Fruit fly (Drosophila melanogaster): Measurements from ENCODE around the gene lectin-37Da.

Gene lectin-37Da

dm6 chr2L:19423467-19424122 lies 5.5 kb downstream of the lectin-37Da start, which contains the start of the genes Alp12 and CG13085:
Gene Alp12 (plus strand): TSS chr2L:19424050.
Gene CG13085 (plus strand): TSS chr2L:19424050.
- peak; percentile 95 for TF ChIP-seq fkh (GFP tag; optimal IDR thresholded peaks at IDR 0.05)
- TF ChIP-seq CG11294 (GFP tag; IDR thresholded peaks at IDR 0.05) = peak; percentile 97
- peak; percentile 88 for TF ChIP-seq Ets96B (tag; optimal IDR thresholded peaks at IDR 0.05)
- peak; percentile 89 for TF ChIP-seq CG1621 (tag; optimal IDR thresholded peaks at IDR 0.05)
- peak; percentile 84 for TF ChIP-seq CG11902 (GFP tag; optimal IDR thresholded peaks at IDR 0.05)
- peak; percentile 97 for TF ChIP-seq net (GFP tag; optimal IDR thresholded peaks at IDR 0.05)
- TF ChIP-seq salr (GFP tag; optimal IDR thresholded peaks at IDR 0.05) = peak; percentile 76 to 99
- peak; percentile 92 for TF ChIP-seq CG11762 (GFP tag; optimal IDR thresholded peaks at IDR 0.05; ENCODE audit: insufficient read depth)
- peak; percentile 96 for TF ChIP-seq Eip75B (GFP tag; optimal IDR thresholded peaks at IDR 0.05)
- TF ChIP-seq fd85E (GFP tag; optimal IDR thresholded peaks at IDR 0.05) = peak; percentile 73
- TF ChIP-seq Met (GFP tag; optimal IDR thresholded peaks at IDR 0.05) = peak; percentile 94
- peak; percentile 90 for TF ChIP-seq CG6854 (GFP tag; optimal IDR thresholded peaks at IDR 0.05)
- peak; percentile 92 for TF ChIP-seq fd59A (GFP tag; optimal IDR thresholded peaks at IDR 0.05)
- TF ChIP-seq svp (GFP tag) = peak; percentile 95
- TF ChIP-seq CG8119 (GFP tag; IDR thresholded peaks at IDR 0.05) = peak; percentile 99
- peak; percentile 93 for TF ChIP-seq CG7368 (GFP tag; optimal IDR thresholded peaks at IDR 0.05)
- TF ChIP-seq cyc (GFP tag; optimal IDR thresholded peaks at IDR 0.05) = peak; percentile 89
- TF ChIP-seq CG8632 (GFP tag; optimal IDR thresholded peaks at IDR 0.05) = peak; percentile 94
- peak; percentile 99 for TF ChIP-seq Eip78C (GFP tag)
- TF ChIP-seq CG8319 (GFP tag; optimal IDR thresholded peaks at IDR 0.05) = peak; percentile 89
- peak; percentile 96 for TF ChIP-seq lz (GFP tag; optimal IDR thresholded peaks at IDR 0.05)
- TF ChIP-seq Smox (GFP tag; optimal IDR thresholded peaks at IDR 0.05) = peak; percentile 94
- peak; percentile 8 for TF ChIP-seq Hr38 (GFP tag; optimal IDR thresholded peaks at IDR 0.05)
- peak; percentile 96 for TF ChIP-seq CG3919 (GFP tag; optimal IDR thresholded peaks at IDR 0.05)
- peak; percentile 99 for TF ChIP-seq CG32006 (GFP tag; optimal IDR thresholded peaks at IDR 0.05)
- peak; percentile 97 for TF ChIP-seq OdsH (GFP tag; optimal IDR thresholded peaks at IDR 0.05)
- TF ChIP-seq CG34406 (GFP tag; optimal IDR thresholded peaks at IDR 0.05) = peak; percentile 95
- peak; percentile 86 for TF ChIP-seq Ets21C (GFP tag; optimal IDR thresholded peaks at IDR 0.05)
- TF ChIP-seq Sox15 (GFP tag; optimal IDR thresholded peaks at IDR 0.05) = peak; percentile 91
- peak; percentile 95 for TF ChIP-seq eg (GFP tag; IDR thresholded peaks at IDR 0.05)
- TF ChIP-seq Lpt (GFP tag; optimal IDR thresholded peaks at IDR 0.05) = peak; percentile 99
- TF ChIP-seq CG6792 (GFP tag; optimal IDR thresholded peaks at IDR 0.05) = peak; percentile 95
- TF ChIP-seq acj6 (GFP tag; optimal IDR thresholded peaks at IDR 0.05) = peak; percentile 96
- peak; percentile 77 for TF ChIP-seq CG9139 (GFP tag; optimal IDR thresholded peaks at IDR 0.05)
- peak; percentile 98 for TF ChIP-seq CG10631 (GFP tag; optimal IDR thresholded peaks at IDR 0.05)
- TF ChIP-seq CG10669 (GFP tag; optimal IDR thresholded peaks at IDR 0.05) = peak; percentile 92
- TF ChIP-seq CG31627 (GFP tag; optimal IDR thresholded peaks at IDR 0.05) = peak; percentile 93
- TF ChIP-seq achi (GFP tag; optimal IDR thresholded peaks at IDR 0.05) = peak; percentile 96
- TF ChIP-seq spab (GFP tag; optimal IDR thresholded peaks at IDR 0.05) = peak; percentile 93
- TF ChIP-seq CG16779 (tag; optimal IDR thresholded peaks at IDR 0.05) = peak; percentile 95
- peak; percentile 97 for TF ChIP-seq esn (GFP tag; optimal IDR thresholded peaks at IDR 0.05)
- peak; percentile 98 for TF ChIP-seq Hr4 (GFP tag; optimal IDR thresholded peaks at IDR 0.05)
- TF ChIP-seq Hr39 (GFP tag; optimal IDR thresholded peaks at IDR 0.05) = peak; percentile 91
- TF ChIP-seq dac (GFP tag; optimal IDR thresholded peaks at IDR 0.05) = peak; percentile 94
- TF ChIP-seq Sox14 (GFP tag; optimal IDR thresholded peaks at IDR 0.05) = peak; percentile 96
- peak; percentile 99 for TF ChIP-seq CG15336 (GFP tag; IDR thresholded peaks at IDR 0.05)
- TF ChIP-seq CG4318 (GFP tag; optimal IDR thresholded peaks at IDR 0.05) = peak; percentile 97
- TF ChIP-seq topi (GFP tag; optimal IDR thresholded peaks at IDR 0.05) = peak; percentile 95
- TF ChIP-seq vri (GFP tag; optimal IDR thresholded peaks at IDR 0.05) = peak; percentile 89
- peak; percentile 95 for TF ChIP-seq CG6163 (GFP tag; IDR thresholded peaks at IDR 0.05)
- peak; percentile 92 for TF ChIP-seq Sox102F (GFP tag; optimal IDR thresholded peaks at IDR 0.05)
- TF ChIP-seq pdm3 (GFP tag; optimal IDR thresholded peaks at IDR 0.05) = peak; percentile 96

All from whole organism, prepupa.